Worm (Caenorhabditis elegans) whole organism, young adult: ENCODE measurements around the gene R74.2.

Source experiments
- F23B12.7 ChIP-seq: sonication (generic microtip); optimal IDR thresholded peaks from 2 replicates; lab custom pipeline; 2017; ENCODE audit warnings: missing genetic modification characterization, mild to moderate bottlenecking, missing compliant biosample characterization, antibody characterized with exemption, moderate library complexity; ENCODE audit not compliant: insufficient read depth
- F37B4.10 ChIP-seq: fragments of 200-800 bp; sonication (Bioruptor generic); IDR thresholded peaks from 2 replicates; pipeline ENCODE4 v1.3.6; 2022; ENCODE audit warnings: missing genetic modification characterization, missing compliant biosample characterization
- F39B2.1 ChIP-seq: fragments of 200-800 bp; sonication (Bioruptor generic); IDR thresholded peaks from 2 replicates; pipeline ENCODE4 v1.3.6; 2022; ENCODE audit warnings: missing genetic modification reagents, missing genetic modification characterization, missing compliant biosample characterization
- T26A5.8 ChIP-seq: sonication (generic microtip); optimal IDR thresholded peaks from 2 replicates; lab custom pipeline; 2016; ENCODE audit warnings: missing genetic modification characterization, missing compliant biosample characterization
- Y67H2A.10 ChIP-seq: fragments of 200-800 bp; sonication (Bioruptor generic); conservative IDR thresholded peaks from 2 replicates; pipeline ENCODE4 v1.3.6; 2022; ENCODE audit warnings: missing genetic modification reagents, missing genetic modification characterization, missing compliant biosample characterization
- Y95B8A.8 ChIP-seq: fragments of 200-800 bp; sonication (Bioruptor generic); IDR thresholded peaks from 2 replicates; pipeline ENCODE4 v1.3.6; 2022; ENCODE audit warnings: missing genetic modification reagents, missing genetic modification characterization, missing compliant biosample characterization
- ZK185.1 ChIP-seq: sonication (generic microtip); optimal IDR thresholded peaks from 2 replicates; lab custom pipeline; 2016; ENCODE audit warnings: mild to moderate bottlenecking, missing genetic modification characterization, missing compliant biosample characterization; ENCODE audit not compliant: poor library complexity, severe bottlenecking
- akir-1 ChIP-seq: fragments of 200-800 bp; sonication (Bioruptor generic); optimal IDR thresholded peaks from 2 replicates; lab custom pipeline; 2018; ENCODE audit warnings: mild to moderate bottlenecking, missing genetic modification characterization, moderate library complexity, missing compliant biosample characterization
- athp-1 ChIP-seq: sonication (generic microtip); optimal IDR thresholded peaks from 2 replicates; lab custom pipeline; 2017; ENCODE audit warnings: mild to moderate bottlenecking, missing genetic modification characterization, missing compliant biosample characterization
- attf-3 ChIP-seq: fragments of 200-800 bp; sonication (Bioruptor generic); conservative IDR thresholded peaks from 2 replicates; pipeline ENCODE4 v1.3.6; 2022; ENCODE audit warnings: missing genetic modification reagents, missing genetic modification characterization, missing compliant biosample characterization
- attf-5 ChIP-seq: fragments of 200-800 bp; sonication (Bioruptor generic); optimal IDR thresholded peaks from 2 replicates; lab custom pipeline; 2018; ENCODE audit warnings: mild to moderate bottlenecking, missing genetic modification characterization, missing compliant biosample characterization
- attf-6 ChIP-seq: fragments of 200-800 bp; sonication (Bioruptor generic); IDR thresholded peaks from 2 replicates; pipeline ENCODE4 v1.3.6; 2022; ENCODE audit warnings: missing genetic modification reagents, missing genetic modification characterization, missing compliant biosample characterization
- chd-7 ChIP-seq: sonication (generic microtip); optimal IDR thresholded peaks from 2 replicates; lab custom pipeline; 2016; ENCODE audit warnings: mild to moderate bottlenecking, missing genetic modification characterization, moderate library complexity, missing compliant biosample characterization
- egl-18 ChIP-seq: fragments of 200-800 bp; sonication (Bioruptor generic); IDR thresholded peaks from 2 replicates; pipeline ENCODE4 v1.3.6; 2022; ENCODE audit warnings: missing genetic modification reagents, missing genetic modification characterization, missing compliant biosample characterization
- egl-44 ChIP-seq: fragments of 200-800 bp; sonication (Bioruptor generic); IDR thresholded peaks from 2 replicates; pipeline ENCODE4 v1.3.6; 2022; ENCODE audit warnings: missing genetic modification reagents, missing genetic modification characterization, missing compliant biosample characterization
- hlh-12 ChIP-seq: sonication (generic microtip); optimal IDR thresholded peaks from 2 replicates; lab custom pipeline; 2016; ENCODE audit warnings: missing genetic modification characterization, missing compliant biosample characterization
- hmg-1.2 ChIP-seq: fragments of 200-800 bp; sonication (Bioruptor generic); IDR thresholded peaks from 2 replicates; pipeline ENCODE4 v1.3.6; 2022; ENCODE audit warnings: missing genetic modification reagents, missing genetic modification characterization, missing compliant biosample characterization
- let-526 ChIP-seq: fragments of 200-800 bp; sonication (Bioruptor generic); IDR thresholded peaks from 2 replicates; pipeline ENCODE4 v1.3.6; 2022; ENCODE audit warnings: missing genetic modification reagents, missing genetic modification characterization, missing compliant biosample characterization
- let-607 ChIP-seq, 2 experiments: fragments of 200-800 bp in 1 of 2; sonication (Bioruptor generic) in 1 of 2; sonication (generic microtip) in 1 of 2; optimal IDR thresholded peaks; 2 replicates each; lab custom pipeline; 2016 to 2018; ENCODE audit warnings: mild to moderate bottlenecking in 2 of 2, missing compliant biosample characterization in 2 of 2, missing genetic modification characterization in 2 of 2, moderate library complexity in 2 of 2, missing genotype in 1 of 2
- lin-35 ChIP-seq, 3 experiments: fragments of 150-350 bp in 2 of 3; sonication (generic microtip) in 1 of 3; optimal IDR thresholded peaks; 2 replicates each; lab custom pipeline; 2014 to 2018; ENCODE audit warnings: missing biosample characterization in 3 of 3, missing genetic modification characterization in 3 of 3, missing genetic modification reagents in 3 of 3
- lin-40 ChIP-seq: sonication (generic microtip); optimal IDR thresholded peaks from 2 replicates; lab custom pipeline; 2016; ENCODE audit warnings: missing genetic modification characterization, mild to moderate bottlenecking, missing compliant biosample characterization, missing genotype, missing genetic modification reagents
- lsl-1 ChIP-seq: fragments of 200-800 bp; sonication (Bioruptor generic); optimal IDR thresholded peaks from 2 replicates; lab custom pipeline; 2018; ENCODE audit warnings: mild to moderate bottlenecking, missing genetic modification characterization, moderate library complexity, missing compliant biosample characterization
- lsy-27 ChIP-seq: sonication (generic microtip); optimal IDR thresholded peaks from 2 replicates; lab custom pipeline; 2017; ENCODE audit warnings: missing genetic modification characterization, mild to moderate bottlenecking, missing compliant biosample characterization, antibody characterized with exemption, missing genotype, borderline replicate concordance; ENCODE audit not compliant: insufficient read depth
- madf-3 ChIP-seq: fragments of 200-800 bp; sonication (Bioruptor generic); IDR thresholded peaks from 2 replicates; pipeline ENCODE4 v1.3.6; 2022; ENCODE audit warnings: missing genetic modification reagents, missing genetic modification characterization, missing compliant biosample characterization
- mel-28 ChIP-seq: sonication (generic microtip); optimal IDR thresholded peaks from 2 replicates; lab custom pipeline; 2016; ENCODE audit warnings: borderline replicate concordance, mild to moderate bottlenecking, missing genetic modification characterization, missing compliant biosample characterization
- mes-4 ChIP-seq: sonication (generic microtip); optimal IDR thresholded peaks from 2 replicates; lab custom pipeline; 2016; ENCODE audit warnings: missing genotype, missing genetic modification characterization, missing compliant biosample characterization
- nfyb-1 ChIP-seq: fragments of 200-800 bp; sonication (Bioruptor generic); IDR thresholded peaks from 2 replicates; pipeline ENCODE4 v1.3.6; 2022; ENCODE audit warnings: missing genetic modification reagents, missing genetic modification characterization, missing compliant biosample characterization
- nhr-27 ChIP-seq: fragments of 200-800 bp; sonication (Bioruptor generic); optimal IDR thresholded peaks from 2 replicates; lab custom pipeline; 2018; ENCODE audit warnings: mild to moderate bottlenecking, missing genetic modification characterization, moderate library complexity, missing compliant biosample characterization
- nhr-80 ChIP-seq: sonication (generic microtip); optimal IDR thresholded peaks from 2 replicates; lab custom pipeline; 2016; ENCODE audit warnings: missing genetic modification characterization, missing compliant biosample characterization
- pbrm-1 ChIP-seq: fragments of 200-800 bp; sonication (Bioruptor generic); IDR thresholded peaks from 2 replicates; pipeline ENCODE4 v1.3.6; 2022; ENCODE audit warnings: missing genetic modification reagents, missing genetic modification characterization, missing compliant biosample characterization
- rcor-1 ChIP-seq: fragments of 200-800 bp; sonication (Bioruptor generic); IDR thresholded peaks from 2 replicates; pipeline ENCODE4 v1.3.6; 2022; ENCODE audit warnings: missing genetic modification reagents, missing genetic modification characterization, missing compliant biosample characterization
- rec-8 ChIP-seq, 2 experiments: sonication (generic microtip); optimal IDR thresholded peaks; 2 replicates each; lab custom pipeline; 2016; ENCODE audit warnings: mild to moderate bottlenecking in 2 of 2, missing genetic modification characterization in 2 of 2, missing genetic modification reagents in 2 of 2, missing genotype in 2 of 2, missing biosample characterization in 1 of 2, missing compliant biosample characterization in 1 of 2, moderate library complexity in 1 of 2
- repo-1 ChIP-seq: sonication (generic microtip); optimal IDR thresholded peaks from 2 replicates; lab custom pipeline; 2017; ENCODE audit warnings: mild to moderate bottlenecking, missing genetic modification characterization, missing compliant biosample characterization
- snpc-1.3 ChIP-seq: sonication (generic microtip); optimal IDR thresholded peaks from 2 replicates; lab custom pipeline; 2017; ENCODE audit warnings: missing genetic modification characterization, mild to moderate bottlenecking, missing compliant biosample characterization, antibody characterized with exemption, moderate library complexity, missing genotype, missing genetic modification reagents; ENCODE audit not compliant: insufficient read depth
- snpc-3.4 ChIP-seq: sonication (generic microtip); optimal IDR thresholded peaks from 2 replicates; lab custom pipeline; 2017; ENCODE audit warnings: missing genetic modification characterization, mild to moderate bottlenecking, missing compliant biosample characterization, antibody characterized with exemption, moderate library complexity, missing genotype, missing genetic modification reagents
- sptf-2 ChIP-seq: fragments of 200-800 bp; sonication (Bioruptor generic); optimal IDR thresholded peaks from 2 replicates; lab custom pipeline; 2018; ENCODE audit warnings: mild to moderate bottlenecking, missing genetic modification characterization, missing compliant biosample characterization
- tbp1 ChIP-seq: fragments of 200-800 bp; sonication (Bioruptor generic); optimal IDR thresholded peaks from 2 replicates; lab custom pipeline; 2018; ENCODE audit warnings: mild to moderate bottlenecking, missing genetic modification characterization, missing compliant biosample characterization
- ztf-22 ChIP-seq: fragments of 200-800 bp; sonication (Bioruptor generic); optimal IDR thresholded peaks from 2 replicates; lab custom pipeline; 2018; ENCODE audit warnings: mild to moderate bottlenecking, missing genetic modification characterization, moderate library complexity, missing compliant biosample characterization
- ztf-26 ChIP-seq: sonication (generic microtip); optimal IDR thresholded peaks from 2 replicates; lab custom pipeline; 2017; ENCODE audit warnings: missing genetic modification characterization, missing compliant biosample characterization

Gene R74.2

DNA sequence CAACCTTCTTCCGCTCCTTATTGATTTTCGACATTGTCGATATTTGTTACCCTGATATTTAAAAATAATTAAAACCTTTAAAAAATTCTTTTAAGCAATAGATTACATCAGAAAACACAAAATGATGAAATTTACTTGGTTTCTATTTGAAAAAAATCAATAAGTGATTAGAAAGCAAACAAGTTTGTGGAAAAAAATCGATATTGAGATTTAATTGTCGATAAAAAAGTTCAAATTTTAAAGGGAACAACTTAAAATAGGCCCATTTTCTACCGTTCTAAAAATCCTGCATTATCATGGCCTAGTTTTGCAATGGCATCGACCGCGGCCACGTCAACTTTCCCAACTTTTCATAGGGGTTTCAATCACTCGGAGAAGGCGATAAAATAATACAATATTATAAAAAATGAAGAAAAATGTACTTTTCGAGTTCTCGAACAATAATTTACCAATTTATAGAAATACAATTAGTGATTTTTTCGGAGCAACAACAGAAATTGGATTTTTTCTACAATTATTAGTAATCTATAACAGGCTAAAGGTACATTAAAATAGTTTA is 1.1 kb upstream of the R74.2 start, which contains the start of gene lars-1:
Gene lars-1 (minus strand): TSS at position 51 of the 559 bp plus-strand sequence.
- TF ChIP-seq rcor-1 (GFP tag; lab: Robert Waterston, UW) (no peak), let-607 (tag; optimal IDR thresholded peaks at IDR 0.05; lab: Kevin White, UChicago) (peak; percentile 87 to 92), nhr-80 (tag; lab: Kevin White, UChicago) (peak; percentile 48)
- TF ChIP-seq, all 124 proteins: peak for 2

DNA sequence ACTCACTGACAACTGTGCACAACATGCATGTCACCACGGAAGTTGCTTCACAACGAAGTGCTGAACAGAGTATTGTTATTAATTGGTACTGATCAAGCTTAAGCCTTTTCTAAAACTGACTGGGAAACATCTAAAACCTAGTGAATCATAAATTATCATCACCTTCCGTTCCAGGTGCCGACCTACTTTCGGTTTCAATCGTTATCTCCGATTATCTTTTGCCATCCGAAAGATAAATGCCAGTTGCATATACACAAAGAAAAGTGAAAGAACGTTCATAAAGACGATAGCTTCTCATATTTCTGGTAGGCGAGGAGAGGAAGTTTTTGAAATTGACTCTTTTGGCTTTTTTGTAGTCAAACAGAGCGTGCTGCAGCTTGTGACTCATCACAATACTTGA is 1.6 kb downstream of the R74.2 start:
- TF ChIP-seq T26A5.8 (tag; lab: Kevin White, UChicago): no peak
- no peak for TF ChIP-seq tbp1
- TF ChIP-seq F39B2.1 (GFP tag; lab: Robert Waterston, UW): no peak
- TF ChIP-seq athp-1 (tag; lab: Kevin White, UChicago): no peak
- no peak for TF ChIP-seq lsy-27 (tag; lab: Kevin White, UChicago)
- TF ChIP-seq Y67H2A.10 (GFP tag; lab: Robert Waterston, UW): no peak
- no peak for TF ChIP-seq nfyb-1 (GFP tag; lab: Robert Waterston, UW)
- no peak for TF ChIP-seq hlh-12 (tag; lab: Kevin White, UChicago)
- TF ChIP-seq ztf-26 (tag; lab: Kevin White, UChicago): no peak
- no peak for TF ChIP-seq ZK185.1 (tag; lab: Kevin White, UChicago)
- TF ChIP-seq snpc-3.4 (tag; lab: Kevin White, UChicago): no peak
- no peak for TF ChIP-seq rec-8 (tag; optimal IDR thresholded peaks at IDR 0.05; lab: Kevin White, UChicago)

DNA sequence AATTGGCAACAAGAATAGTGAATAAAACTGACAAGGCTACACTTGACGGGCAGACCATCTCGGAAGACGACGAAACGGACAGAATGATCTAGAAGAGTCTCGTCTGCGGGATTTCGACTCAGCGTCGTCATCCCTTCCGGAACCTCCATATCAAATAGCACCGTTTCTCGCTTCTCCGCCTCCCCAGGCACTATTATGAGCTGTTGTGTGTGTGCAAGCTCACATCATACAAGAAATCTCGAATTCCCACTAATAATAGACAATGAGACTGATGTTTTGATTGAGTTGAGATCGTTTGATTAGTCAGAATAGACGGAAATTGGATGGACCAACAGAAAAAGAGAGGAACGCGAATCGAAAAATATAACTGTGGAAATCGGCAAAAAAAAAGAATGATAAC is 2.3 kb downstream of the R74.2 start, which contains the start of gene spp-28:
Gene spp-28 (minus strand): TSS at position 101 of the 400 bp plus-strand sequence.
- TF ChIP-seq F39B2.1 (GFP tag; lab: Robert Waterston, UW) (no peak), mes-4 (no peak), akir-1 (GFP tag; lab: Kevin White, UChicago) (no peak), attf-6 (GFP tag; lab: Robert Waterston, UW) (no peak), hmg-1.2 (GFP tag; lab: Robert Waterston, UW) (no peak), pbrm-1 (GFP tag; lab: Robert Waterston, UW) (no peak)

DNA sequence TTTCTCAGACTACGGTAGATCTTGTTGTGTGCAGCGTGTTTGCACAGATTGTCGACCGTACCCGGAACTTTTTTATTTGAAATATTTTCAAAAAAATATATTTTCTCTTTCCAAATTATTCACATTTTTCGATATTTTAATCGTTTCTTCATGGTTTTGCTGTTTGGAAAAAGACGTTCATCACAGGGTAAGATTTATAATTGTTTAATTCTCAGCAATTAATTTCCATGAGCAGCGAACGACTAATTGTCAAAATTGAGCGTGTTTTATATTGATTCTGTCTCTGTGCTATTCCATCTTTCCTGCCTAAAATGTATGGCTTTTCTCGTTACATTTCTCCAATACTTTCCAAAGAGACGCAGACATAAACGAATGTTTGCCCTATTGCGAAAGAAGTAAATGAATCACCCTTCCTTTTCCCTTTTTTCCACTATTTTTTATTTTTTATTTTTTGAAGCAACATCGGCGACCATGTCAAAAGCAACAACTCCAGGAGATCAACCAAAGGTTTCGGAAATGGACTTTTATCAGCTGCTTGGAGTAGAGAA is 3.2 kb downstream of the R74.2 start, which contains the start of gene dnj-16:
Gene dnj-16 (plus strand): TSS at position 51 of the 548 bp plus-strand sequence.
- TF ChIP-seq ztf-26 (tag; lab: Kevin White, UChicago) (no peak), snpc-3.4 (tag; lab: Kevin White, UChicago) (no peak), rcor-1 (GFP tag; lab: Robert Waterston, UW) (no peak), chd-7 (tag; lab: Kevin White, UChicago) (no peak), nhr-27 (tag; lab: Kevin White, UChicago) (no peak), lin-40 (no peak), hmg-1.2 (GFP tag; lab: Robert Waterston, UW) (peak; percentile 23; the same call in 1 of the 2 replicates), F23B12.7 (tag; lab: Kevin White, UChicago) (no peak), Y95B8A.8 (no peak), attf-3 (no peak), lsl-1 (GFP tag; lab: Kevin White, UChicago) (peak; percentile 85), repo-1 (tag; lab: Kevin White, UChicago) (no peak), madf-3 (GFP tag; lab: Robert Waterston, UW) (no peak), rec-8 (tag; optimal IDR thresholded peaks at IDR 0.05; lab: Kevin White, UChicago) (no peak), sptf-2 (GFP tag; lab: Kevin White, UChicago) (no peak), mel-28 (tag; lab: Kevin White, UChicago) (no peak), attf-5 (GFP tag; lab: Kevin White, UChicago) (peak; percentile 61), egl-18 (GFP tag; lab: Robert Waterston, UW) (no peak), lin-35 (GFP tag; optimal IDR thresholded peaks at IDR 0.05; lab: Kevin White, UChicago) (no peak), egl-44 (GFP tag; lab: Robert Waterston, UW) (no peak), let-526 (GFP tag; lab: Robert Waterston, UW) (no peak), snpc-1.3 (peak; percentile 24), ztf-22 (GFP tag; lab: Kevin White, UChicago) (no peak), F37B4.10 (GFP tag; lab: Robert Waterston, UW) (no peak)
